Worm (Caenorhabditis elegans) whole organism, L3 larva: ENCODE measurements around the gene K02C4.5.
A peak's percentile ranks its signal among the peaks of the same experiment; 100 is the strongest.

Source experiments
- R02D3.7 ChIP-seq: fragments of 150-350 bp; optimal IDR thresholded peaks from 2 replicates; lab custom pipeline; 2014; ENCODE audit warnings: missing biosample characterization, missing genetic modification characterization
- ZK546.5 ChIP-seq: sonication (generic microtip); optimal IDR thresholded peaks from 2 replicates; lab custom pipeline; 2017; ENCODE audit warnings: missing biosample characterization, missing genetic modification characterization
- aly-2 ChIP-seq: fragments of 150-350 bp; optimal IDR thresholded peaks from 2 replicates; lab custom pipeline; 2014; ENCODE audit warnings: missing biosample characterization, missing genetic modification characterization
- ama-1 ChIP-seq: fragments of 150-350 bp; optimal IDR thresholded peaks from 2 replicates; lab custom pipeline; 2018
- ceh-16 ChIP-seq: sonication (generic microtip); optimal IDR thresholded peaks from 2 replicates; lab custom pipeline; 2017; ENCODE audit warnings: missing biosample characterization, missing genetic modification characterization
- ceh-28 ChIP-seq: fragments of 150-350 bp; optimal IDR thresholded peaks from 2 replicates; lab custom pipeline; 2014; ENCODE audit warnings: missing biosample characterization, missing genetic modification reagents, missing genetic modification characterization
- ceh-82 ChIP-seq: fragments of 150-350 bp; optimal IDR thresholded peaks from 2 replicates; lab custom pipeline; 2014; ENCODE audit warnings: missing biosample characterization, missing genetic modification characterization
- ceh-9 ChIP-seq: sonication (generic microtip); optimal IDR thresholded peaks from 2 replicates; lab custom pipeline; 2018; ENCODE audit warnings: missing biosample characterization, missing genetic modification characterization
- daf-12 ChIP-seq: fragments of 150-350 bp; optimal IDR thresholded peaks from 2 replicates; lab custom pipeline; 2014; ENCODE audit warnings: missing biosample characterization, missing genetic modification reagents, missing genetic modification characterization
- egl-27 ChIP-seq: sonication (generic microtip); optimal IDR thresholded peaks from 4 replicates; lab custom pipeline; 2017; ENCODE audit warnings: missing biosample characterization, missing genetic modification reagents, missing genetic modification characterization
- egl-5 ChIP-seq: fragments of 150-350 bp; optimal IDR thresholded peaks from 2 replicates; lab custom pipeline; 2017; ENCODE audit warnings: missing biosample characterization, missing genetic modification reagents, missing genetic modification characterization, inconsistent platforms
- elt-1 ChIP-seq: fragments of 150-350 bp; optimal IDR thresholded peaks from 2 replicates; lab custom pipeline; 2014; ENCODE audit warnings: missing biosample characterization, missing genetic modification characterization
- elt-2 ChIP-seq: sonication (generic microtip); optimal IDR thresholded peaks from 2 replicates; lab custom pipeline; 2016; ENCODE audit warnings: missing genetic modification reagents, mild to moderate bottlenecking, missing genetic modification characterization, missing compliant biosample characterization
- elt-3 ChIP-seq, 3 experiments: fragments of 150-350 bp in 1 of 3; sonication (generic microtip) in 2 of 3; optimal IDR thresholded peaks; 2 replicates in 2 of 3; 4 replicates in 1 of 3; lab custom pipeline; 2014 to 2017; ENCODE audit warnings: missing biosample characterization in 3 of 3, missing genetic modification characterization in 3 of 3
- eor-1 ChIP-seq, 2 experiments: fragments of 150-350 bp; optimal IDR thresholded peaks; 2 replicates each; lab custom pipeline; 2014 to 2018; ENCODE audit warnings: missing biosample characterization in 2 of 2, missing genetic modification characterization in 2 of 2
- fkh-10 ChIP-seq: sonication (generic microtip); optimal IDR thresholded peaks from 2 replicates; lab custom pipeline; 2017; ENCODE audit warnings: missing biosample characterization, missing genetic modification reagents, missing genetic modification characterization
- fkh-2 ChIP-seq: fragments of 150-350 bp; optimal IDR thresholded peaks from 2 replicates; lab custom pipeline; 2014; ENCODE audit warnings: missing biosample characterization, missing genetic modification reagents, missing genetic modification characterization
- fos-1 ChIP-seq: fragments of 150-350 bp; optimal IDR thresholded peaks from 2 replicates; lab custom pipeline; 2014; ENCODE audit warnings: missing biosample characterization, missing genetic modification characterization
- hmg-11 ChIP-seq: sonication (generic microtip); optimal IDR thresholded peaks from 2 replicates; lab custom pipeline; 2016; ENCODE audit warnings: missing genetic modification characterization, missing compliant biosample characterization
- jun-1 ChIP-seq: fragments of 150-350 bp; optimal IDR thresholded peaks from 2 replicates; lab custom pipeline; 2014; ENCODE audit warnings: missing biosample characterization, missing genetic modification reagents, missing genetic modification characterization
- lin-15B ChIP-seq: fragments of 150-350 bp; optimal IDR thresholded peaks from 2 replicates; lab custom pipeline; 2014; ENCODE audit warnings: missing biosample characterization, missing genetic modification characterization
- lin-39 ChIP-seq: fragments of 150-350 bp; optimal IDR thresholded peaks from 2 replicates; lab custom pipeline; 2018; ENCODE audit warnings: missing biosample characterization, missing genetic modification reagents, missing genetic modification characterization
- lsy-12 ChIP-seq: sonication (generic microtip); optimal IDR thresholded peaks from 2 replicates; lab custom pipeline; 2016; ENCODE audit warnings: mild to moderate bottlenecking, missing genetic modification characterization, missing compliant biosample characterization
- mdl-1 ChIP-seq: fragments of 150-350 bp; optimal IDR thresholded peaks from 2 replicates; lab custom pipeline; 2014; ENCODE audit warnings: missing biosample characterization, missing genetic modification characterization
- mml-1 ChIP-seq: fragments of 150-350 bp; sonication (generic microtip); optimal IDR thresholded peaks from 3 replicates; lab custom pipeline; 2014; ENCODE audit warnings: missing biosample characterization, missing genetic modification characterization
- nfya-1 ChIP-seq: sonication (generic microtip); optimal IDR thresholded peaks from 2 replicates; lab custom pipeline; 2017; ENCODE audit warnings: missing genetic modification characterization, mild to moderate bottlenecking, missing compliant biosample characterization, antibody characterized with exemption, moderate library complexity; ENCODE audit not compliant: insufficient read depth
- nhr-11 ChIP-seq: fragments of 150-350 bp; optimal IDR thresholded peaks from 2 replicates; lab custom pipeline; 2014; ENCODE audit warnings: missing biosample characterization, missing genetic modification characterization
- nhr-12 ChIP-seq: fragments of 150-350 bp; optimal IDR thresholded peaks from 2 replicates; lab custom pipeline; 2014; ENCODE audit warnings: missing biosample characterization, missing genetic modification characterization
- nhr-23 ChIP-seq: fragments of 150-350 bp; optimal IDR thresholded peaks from 2 replicates; lab custom pipeline; 2014; ENCODE audit warnings: missing biosample characterization, missing genetic modification reagents, missing genetic modification characterization
- nhr-237 ChIP-seq: fragments of 150-350 bp; optimal IDR thresholded peaks from 2 replicates; lab custom pipeline; 2014; ENCODE audit warnings: missing biosample characterization, missing genetic modification characterization
- nhr-25 ChIP-seq: sonication (generic microtip); optimal IDR thresholded peaks from 2 replicates; lab custom pipeline; 2017; ENCODE audit warnings: missing biosample characterization, missing genetic modification characterization
- nhr-28 ChIP-seq: fragments of 150-350 bp; optimal IDR thresholded peaks from 2 replicates; lab custom pipeline; 2014; ENCODE audit warnings: missing biosample characterization, missing genetic modification characterization
- nhr-43 ChIP-seq: sonication (generic microtip); optimal IDR thresholded peaks from 2 replicates; lab custom pipeline; 2016; ENCODE audit warnings: mild to moderate bottlenecking, missing genetic modification characterization, missing compliant biosample characterization; ENCODE audit not compliant: poor library complexity, severe bottlenecking
- nhr-67 ChIP-seq: fragments of 150-350 bp; optimal IDR thresholded peaks from 2 replicates; lab custom pipeline; 2014; ENCODE audit warnings: missing biosample characterization, missing genetic modification characterization
- nhr-76 ChIP-seq: fragments of 150-350 bp; sonication (generic microtip); optimal IDR thresholded peaks from 5 replicates; lab custom pipeline; 2014; ENCODE audit warnings: missing biosample characterization, missing genetic modification characterization
- nhr-77 ChIP-seq: fragments of 150-350 bp; optimal IDR thresholded peaks from 2 replicates; lab custom pipeline; 2014; ENCODE audit warnings: missing biosample characterization, missing genetic modification characterization
- pha-4 ChIP-seq: fragments of 150-350 bp; optimal IDR thresholded peaks from 2 replicates; lab custom pipeline; 2014; ENCODE audit warnings: missing biosample characterization, missing genetic modification reagents, missing genetic modification characterization
- pqm-1 ChIP-seq: fragments of 150-350 bp; optimal IDR thresholded peaks from 2 replicates; lab custom pipeline; 2017; ENCODE audit warnings: missing biosample characterization, missing genetic modification characterization, inconsistent platforms
- skn-1 ChIP-seq: fragments of 150-350 bp; optimal IDR thresholded peaks from 2 replicates; lab custom pipeline; 2014; ENCODE audit warnings: missing biosample characterization, missing genetic modification characterization
- snpc-4 ChIP-seq: fragments of 150-350 bp; optimal IDR thresholded peaks from 2 replicates; lab custom pipeline; 2014; ENCODE audit warnings: missing biosample characterization, missing genetic modification characterization
- tbx-2 ChIP-seq: sonication (generic microtip); optimal IDR thresholded peaks from 2 replicates; lab custom pipeline; 2016; ENCODE audit warnings: mild to moderate bottlenecking, missing genetic modification characterization, missing compliant biosample characterization
- unc-39 ChIP-seq: sonication (generic microtip); optimal IDR thresholded peaks from 4 replicates; lab custom pipeline; 2017; ENCODE audit warnings: missing biosample characterization, missing genetic modification characterization
- unc-62 ChIP-seq: fragments of 150-350 bp; sonication (generic microtip); optimal IDR thresholded peaks from 4 replicates; lab custom pipeline; 2014; ENCODE audit warnings: missing biosample characterization, missing genetic modification reagents, missing genetic modification characterization
- zag-1 ChIP-seq: fragments of 150-350 bp; optimal IDR thresholded peaks from 2 replicates; lab custom pipeline; 2014; ENCODE audit warnings: missing biosample characterization, missing genetic modification characterization
- ztf-11 ChIP-seq: fragments of 150-350 bp; optimal IDR thresholded peaks from 2 replicates; lab custom pipeline; 2014; ENCODE audit warnings: missing biosample characterization, missing genetic modification characterization

Gene K02C4.5

DNA sequence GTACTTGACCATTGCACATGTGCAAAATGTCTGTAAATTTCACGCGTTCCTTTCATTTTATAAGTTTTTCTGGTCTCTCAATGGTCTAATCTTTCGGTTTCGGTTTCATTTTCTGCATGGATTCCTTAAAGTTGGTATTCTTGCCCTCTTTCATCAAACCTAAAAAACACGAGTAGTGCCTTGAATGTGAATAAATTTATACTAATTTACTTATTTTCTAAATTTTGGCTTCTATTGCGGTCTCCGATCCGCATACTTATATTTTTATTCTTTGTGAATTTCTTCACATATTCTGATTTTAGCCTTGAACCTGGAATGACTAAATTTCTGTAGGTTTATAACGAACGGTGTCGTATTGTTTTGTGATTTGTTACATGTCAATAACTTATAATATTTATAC is 12.2 kb upstream of the K02C4.5 start, which contains the start of gene pdha-1:
Gene pdha-1 (plus strand): TSS at position 301 of the 400 bp plus-strand sequence.
- TF ChIP-seq nhr-23 (no peak), lsy-12 (tag; lab: Kevin White, UChicago) (no peak), ZK546.5 (tag; lab: Kevin White, UChicago) (no peak), nhr-12 (tag; lab: Kevin White, UChicago) (no peak), ztf-11 (tag; lab: Kevin White, UChicago) (no peak), nhr-43 (tag; lab: Kevin White, UChicago) (no peak)

ce11 chrII:8071012-8071625 is 7.1 kb upstream of the K02C4.5 start:
- TF ChIP-seq pqm-1 (peak; percentile 32), ztf-11 (tag; lab: Kevin White, UChicago) (no peak), ceh-28 (tag; lab: Kevin White, UChicago) (no peak), R02D3.7 (tag; lab: Kevin White, UChicago) (no peak), elt-2 (tag; lab: Kevin White, UChicago) (peak; percentile 72), mml-1 (tag; lab: Kevin White, UChicago) (no peak), pha-4 (no peak), nhr-43 (tag; lab: Kevin White, UChicago) (peak; percentile 38), fos-1 (tag; lab: Kevin White, UChicago) (no peak), nhr-25 (tag; lab: Kevin White, UChicago) (no peak), ceh-16 (no peak), ceh-82 (tag; lab: Kevin White, UChicago) (no peak), nhr-23 (peak; percentile 7)

DNA sequence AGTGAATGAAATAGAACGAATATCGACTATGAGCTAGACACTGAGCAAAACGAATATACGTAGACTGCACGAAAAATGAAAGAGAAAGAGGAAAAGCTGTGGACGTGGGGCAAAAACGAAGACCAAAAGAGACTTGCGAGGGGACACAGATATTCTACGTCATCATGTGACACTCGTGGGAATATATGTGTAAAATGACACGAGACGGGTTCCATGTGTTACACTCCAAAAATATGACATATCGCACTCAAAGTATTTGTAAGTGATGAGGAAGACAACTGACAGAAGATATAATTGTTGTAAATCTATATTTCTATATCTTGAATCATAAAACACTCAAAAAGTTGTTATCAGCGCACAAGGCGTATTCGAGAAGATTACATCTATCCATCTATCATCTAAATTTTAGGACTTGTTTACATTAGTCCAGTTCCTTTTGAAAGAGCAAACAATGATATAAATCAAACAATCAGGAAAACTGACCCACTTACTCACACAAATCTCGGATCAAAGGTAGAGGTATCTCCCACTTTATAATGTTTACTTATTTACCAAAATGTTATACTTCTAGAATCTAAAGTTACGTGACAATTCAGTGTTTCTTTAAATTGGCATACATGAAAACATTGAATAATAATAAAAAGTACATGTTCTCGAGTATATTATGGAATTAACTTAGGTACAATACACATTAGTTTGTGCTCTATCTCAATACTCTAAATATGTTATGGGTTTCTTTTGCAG is 6.3 kb upstream of the K02C4.5 start:
- TF ChIP-seq pqm-1 = no peak
- TF ChIP-seq nhr-25 (tag; lab: Kevin White, UChicago) = peak; percentile 35
- TF ChIP-seq ceh-28 (tag; lab: Kevin White, UChicago) = no peak
- TF ChIP-seq nhr-11 (tag; lab: Kevin White, UChicago) = peak; percentile 57
- TF ChIP-seq eor-1 (tag; optimal IDR thresholded peaks at IDR 0.05; lab: Kevin White, UChicago) = no peak
- no peak for TF ChIP-seq nhr-77
- peak; percentile 69 for TF ChIP-seq unc-62
- no peak for TF ChIP-seq nhr-23
- TF ChIP-seq zag-1 (tag; lab: Kevin White, UChicago) = no peak
- peak; percentile 8 for TF ChIP-seq fkh-10 (GFP tag; lab: Kevin White, UChicago)
- TF ChIP-seq elt-3 (tag; optimal IDR thresholded peaks at IDR 0.05; lab: Kevin White, UChicago) = no peak
- TF ChIP-seq elt-2 (tag; lab: Kevin White, UChicago) = no peak
- TF ChIP-seq nhr-28 = no peak
- TF ChIP-seq skn-1 = no peak
- peak; percentile 36 for TF ChIP-seq lin-39 (tag; lab: Kevin White, UChicago)
- TF ChIP-seq pha-4 = peak; percentile 69
- peak; percentile 22 for TF ChIP-seq egl-27 (tag; lab: Kevin White, UChicago)
- no peak for TF ChIP-seq fos-1 (tag; lab: Kevin White, UChicago)
- TF ChIP-seq ceh-82 (tag; lab: Kevin White, UChicago) = no peak
- no peak for TF ChIP-seq nhr-12 (tag; lab: Kevin White, UChicago)
- TF ChIP-seq ZK546.5 (tag; lab: Kevin White, UChicago) = no peak
- TF ChIP-seq aly-2 (tag; lab: Kevin White, UChicago) = no peak
- TF ChIP-seq elt-1 (tag; lab: Kevin White, UChicago) = no peak
- peak; percentile 55 for TF ChIP-seq nfya-1 (tag; lab: Kevin White, UChicago)
- TF ChIP-seq lin-15B (tag; lab: Kevin White, UChicago) = peak; percentile 20
- TF ChIP-seq daf-12 = no peak
- no peak for TF ChIP-seq R02D3.7 (tag; lab: Kevin White, UChicago)
- TF ChIP-seq hmg-11 (tag; lab: Kevin White, UChicago) = peak; percentile 52
- peak; percentile 1 for TF ChIP-seq tbx-2 (tag; lab: Kevin White, UChicago)
- TF ChIP-seq ceh-16 = no peak
- no peak for TF ChIP-seq nhr-237 (tag; lab: Kevin White, UChicago)
- no peak for TF ChIP-seq unc-39 (tag; lab: Kevin White, UChicago)
- TF ChIP-seq fkh-2 = no peak
- peak; percentile 56 for TF ChIP-seq nhr-43 (tag; lab: Kevin White, UChicago)
- TF ChIP-seq ama-1 = no peak
- no peak for TF ChIP-seq mml-1 (tag; lab: Kevin White, UChicago)
- TF ChIP-seq snpc-4 (tag; lab: Kevin White, UChicago) = no peak
- no peak for TF ChIP-seq ceh-9 (tag; lab: Kevin White, UChicago)
- TF ChIP-seq egl-5 = no peak
- TF ChIP-seq ztf-11 (tag; lab: Kevin White, UChicago) = no peak
- TF ChIP-seq jun-1 (tag; lab: Kevin White, UChicago) = no peak
- no peak for TF ChIP-seq nhr-76 (tag; lab: Kevin White, UChicago)
- no peak for TF ChIP-seq nhr-67 (tag; lab: Kevin White, UChicago)
- TF ChIP-seq mdl-1 (tag; lab: Kevin White, UChicago) = peak; percentile 55
